Worm (Caenorhabditis elegans) whole organism, young adult: Measurements from ENCODE around the gene gstk-1.
A peak's percentile ranks its signal among the peaks of the same experiment; 100 is the strongest.

ENCODE experiments used
- B0261.1 ChIP-seq: sonication (generic microtip); optimal IDR thresholded peaks from 2 replicates; lab custom pipeline; 2016; ENCODE audit warnings: mild to moderate bottlenecking, missing genetic modification characterization, moderate library complexity, missing compliant biosample characterization
- C06A6.2 ChIP-seq: fragments of 200-800 bp; sonication (Bioruptor generic); conservative IDR thresholded peaks from 2 replicates; pipeline ENCODE4 v1.3.6; 2022; ENCODE audit warnings: missing genetic modification characterization, missing compliant biosample characterization
- F22D6.2 ChIP-seq: sonication (generic microtip); optimal IDR thresholded peaks from 2 replicates; lab custom pipeline; 2016; ENCODE audit warnings: mild to moderate bottlenecking, missing genetic modification characterization, missing compliant biosample characterization
- F57A8.1 ChIP-seq: fragments of 200-800 bp; sonication (Bioruptor generic); optimal IDR thresholded peaks from 2 replicates; lab custom pipeline; 2018; ENCODE audit warnings: mild to moderate bottlenecking, missing genetic modification characterization, moderate library complexity, missing compliant biosample characterization
- F57C9.4 ChIP-seq: sonication (generic microtip); optimal IDR thresholded peaks from 2 replicates; lab custom pipeline; 2017; ENCODE audit warnings: mild to moderate bottlenecking, missing genetic modification characterization, missing compliant biosample characterization
- K11D2.4 ChIP-seq: fragments of 200-800 bp; sonication (Bioruptor generic); IDR thresholded peaks from 2 replicates; pipeline ENCODE4 v1.3.6; 2022; ENCODE audit warnings: missing genetic modification reagents, missing genetic modification characterization, missing compliant biosample characterization
- T26A5.8 ChIP-seq: sonication (generic microtip); optimal IDR thresholded peaks from 2 replicates; lab custom pipeline; 2016; ENCODE audit warnings: missing genetic modification characterization, missing compliant biosample characterization
- Y79H2A.3 ChIP-seq: fragments of 200-800 bp; sonication (Bioruptor generic); conservative IDR thresholded peaks from 2 replicates; pipeline ENCODE4 v1.3.6; 2022; ENCODE audit warnings: missing genetic modification reagents, missing genetic modification characterization, missing compliant biosample characterization
- Y95B8A.8 ChIP-seq: fragments of 200-800 bp; sonication (Bioruptor generic); IDR thresholded peaks from 2 replicates; pipeline ENCODE4 v1.3.6; 2022; ENCODE audit warnings: missing genetic modification reagents, missing genetic modification characterization, missing compliant biosample characterization
- aptf-2 ChIP-seq: fragments of 200-800 bp; sonication (Bioruptor generic); conservative IDR thresholded peaks from 2 replicates; pipeline ENCODE4 v1.3.6; 2022; ENCODE audit warnings: missing genetic modification reagents, missing genetic modification characterization, missing compliant biosample characterization
- attf-3 ChIP-seq: fragments of 200-800 bp; sonication (Bioruptor generic); conservative IDR thresholded peaks from 2 replicates; pipeline ENCODE4 v1.3.6; 2022; ENCODE audit warnings: missing genetic modification reagents, missing genetic modification characterization, missing compliant biosample characterization
- attf-5 ChIP-seq: fragments of 200-800 bp; sonication (Bioruptor generic); optimal IDR thresholded peaks from 2 replicates; lab custom pipeline; 2018; ENCODE audit warnings: mild to moderate bottlenecking, missing genetic modification characterization, missing compliant biosample characterization
- bed-2 ChIP-seq: fragments of 200-800 bp; sonication (Bioruptor generic); IDR thresholded peaks from 2 replicates; pipeline ENCODE4 v1.3.6; 2022; ENCODE audit warnings: missing genetic modification reagents, missing genetic modification characterization, missing compliant biosample characterization
- cebp-1 ChIP-seq, 2 experiments: fragments of 200-800 bp in 1 of 2; sonication (Bioruptor generic) in 1 of 2; sonication (generic microtip) in 1 of 2; IDR thresholded peaks in 1 of 2; optimal IDR thresholded peaks in 1 of 2; 2 replicates each; pipeline versions ENCODE4 v1.3.6 to Lab custom; 2017 to 2022; ENCODE audit warnings: missing compliant biosample characterization in 2 of 2, missing genetic modification characterization in 2 of 2, mild to moderate bottlenecking in 1 of 2, missing genetic modification reagents in 1 of 2, moderate library complexity in 1 of 2
- cebp-2 ChIP-seq: fragments of 200-800 bp; sonication (Bioruptor generic); IDR thresholded peaks from 2 replicates; pipeline ENCODE4 v1.3.6; 2022; ENCODE audit warnings: missing genetic modification characterization, missing compliant biosample characterization
- ceh-27 ChIP-seq: fragments of 200-800 bp; sonication (Bioruptor generic); optimal IDR thresholded peaks from 2 replicates; lab custom pipeline; 2018; ENCODE audit warnings: mild to moderate bottlenecking, missing genetic modification characterization, moderate library complexity, missing compliant biosample characterization
- ceh-91 ChIP-seq: fragments of 200-800 bp; sonication (Bioruptor generic); IDR thresholded peaks from 2 replicates; pipeline ENCODE4 v1.3.6; 2022; ENCODE audit warnings: missing genetic modification reagents, missing genetic modification characterization, missing compliant biosample characterization
- die-1 ChIP-seq: sonication (generic microtip); optimal IDR thresholded peaks from 2 replicates; lab custom pipeline; 2016; ENCODE audit warnings: missing genotype, mild to moderate bottlenecking, missing genetic modification characterization, missing compliant biosample characterization
- dox-1 ChIP-seq: fragments of 200-800 bp; sonication (Bioruptor generic); IDR thresholded peaks from 2 replicates; pipeline ENCODE4 v1.3.6; 2022; ENCODE audit warnings: missing genetic modification reagents, missing genetic modification characterization, missing compliant biosample characterization
- egl-44 ChIP-seq: fragments of 200-800 bp; sonication (Bioruptor generic); IDR thresholded peaks from 2 replicates; pipeline ENCODE4 v1.3.6; 2022; ENCODE audit warnings: missing genetic modification reagents, missing genetic modification characterization, missing compliant biosample characterization
- ets-4 ChIP-seq: fragments of 200-800 bp; sonication (Bioruptor generic); optimal IDR thresholded peaks from 2 replicates; lab custom pipeline; 2018; ENCODE audit warnings: mild to moderate bottlenecking, missing genetic modification characterization, missing compliant biosample characterization
- hlh-26 ChIP-seq: fragments of 200-800 bp; sonication (Bioruptor generic); conservative IDR thresholded peaks from 2 replicates; pipeline ENCODE4 v1.3.6; 2022; ENCODE audit warnings: missing genetic modification reagents, missing genetic modification characterization, missing compliant biosample characterization
- lin-35 ChIP-seq, 3 experiments: fragments of 150-350 bp in 2 of 3; sonication (generic microtip) in 1 of 3; optimal IDR thresholded peaks; 2 replicates each; lab custom pipeline; 2014 to 2018; ENCODE audit warnings: missing biosample characterization in 3 of 3, missing genetic modification characterization in 3 of 3, missing genetic modification reagents in 3 of 3
- lin-40 ChIP-seq: sonication (generic microtip); optimal IDR thresholded peaks from 2 replicates; lab custom pipeline; 2016; ENCODE audit warnings: missing genetic modification characterization, mild to moderate bottlenecking, missing compliant biosample characterization, missing genotype, missing genetic modification reagents
- lin-54 ChIP-seq: fragments of 200-800 bp; sonication (Bioruptor generic); optimal IDR thresholded peaks from 2 replicates; lab custom pipeline; 2018; ENCODE audit warnings: mild to moderate bottlenecking, missing genetic modification characterization, missing compliant biosample characterization
- madf-10 ChIP-seq: sonication (generic microtip); optimal IDR thresholded peaks from 2 replicates; lab custom pipeline; 2016; ENCODE audit warnings: mild to moderate bottlenecking, missing genetic modification characterization, missing compliant biosample characterization
- mes-4 ChIP-seq: sonication (generic microtip); optimal IDR thresholded peaks from 2 replicates; lab custom pipeline; 2016; ENCODE audit warnings: missing genotype, missing genetic modification characterization, missing compliant biosample characterization
- nfya-1 ChIP-seq: sonication (generic microtip); optimal IDR thresholded peaks from 2 replicates; lab custom pipeline; 2017; ENCODE audit warnings: antibody characterized with exemption, missing compliant biosample characterization, missing genetic modification characterization, borderline replicate concordance; ENCODE audit not compliant: insufficient read depth
- nfyb-1 ChIP-seq: fragments of 200-800 bp; sonication (Bioruptor generic); IDR thresholded peaks from 2 replicates; pipeline ENCODE4 v1.3.6; 2022; ENCODE audit warnings: missing genetic modification reagents, missing genetic modification characterization, missing compliant biosample characterization
- nhr-80 ChIP-seq: sonication (generic microtip); optimal IDR thresholded peaks from 2 replicates; lab custom pipeline; 2016; ENCODE audit warnings: missing genetic modification characterization, missing compliant biosample characterization
- snpc-1.1 ChIP-seq: sonication (generic microtip); optimal IDR thresholded peaks from 2 replicates; lab custom pipeline; 2017; ENCODE audit warnings: missing genetic modification characterization, mild to moderate bottlenecking, missing compliant biosample characterization, antibody characterized with exemption, moderate library complexity, missing genotype, missing genetic modification reagents; ENCODE audit not compliant: insufficient read depth
- snpc-4 ChIP-seq, 5 experiments: fragments of 150-350 bp in 1 of 5; sonication (generic microtip) in 4 of 5; optimal IDR thresholded peaks; 2 replicates each; lab custom pipeline; 2014 to 2018; ENCODE audit warnings: missing genetic modification characterization in 5 of 5, missing biosample characterization in 3 of 5, antibody characterized with exemption in 2 of 5, mild to moderate bottlenecking in 2 of 5, missing compliant biosample characterization in 2 of 5, missing genotype in 2 of 5, moderate library complexity in 2 of 5, missing genetic modification reagents in 1 of 5
- tbp1 ChIP-seq: fragments of 200-800 bp; sonication (Bioruptor generic); optimal IDR thresholded peaks from 2 replicates; lab custom pipeline; 2018; ENCODE audit warnings: mild to moderate bottlenecking, missing genetic modification characterization, missing compliant biosample characterization
- tbx-9 ChIP-seq: sonication (generic microtip); optimal IDR thresholded peaks from 2 replicates; lab custom pipeline; 2016; ENCODE audit warnings: borderline replicate concordance, missing genetic modification characterization, inconsistent platforms, missing compliant biosample characterization
- unc-62 ChIP-seq: fragments of 150-350 bp; optimal IDR thresholded peaks from 2 replicates; lab custom pipeline; 2014; ENCODE audit warnings: missing biosample characterization, missing genetic modification reagents, missing genetic modification characterization
- xnd-1 ChIP-seq: sonication (generic microtip); optimal IDR thresholded peaks from 2 replicates; lab custom pipeline; 2016; ENCODE audit warnings: missing genotype, missing genetic modification reagents, missing genetic modification characterization, missing compliant biosample characterization
- zfh-2 ChIP-seq: fragments of 200-800 bp; sonication (Bioruptor generic); conservative IDR thresholded peaks from 2 replicates; pipeline ENCODE4 v1.3.6; 2022; ENCODE audit warnings: missing genetic modification reagents, missing genetic modification characterization, missing compliant biosample characterization
- ztf-25 ChIP-seq: fragments of 200-800 bp; sonication (Bioruptor generic); IDR thresholded peaks from 2 replicates; pipeline ENCODE4 v1.3.6; 2022; ENCODE audit warnings: missing genetic modification reagents, missing genetic modification characterization, missing compliant biosample characterization
- ztf-26 ChIP-seq: sonication (generic microtip); optimal IDR thresholded peaks from 2 replicates; lab custom pipeline; 2017; ENCODE audit warnings: missing genetic modification characterization, missing compliant biosample characterization
- ztf-3 ChIP-seq: fragments of 200-800 bp; sonication (Bioruptor generic); optimal IDR thresholded peaks from 2 replicates; lab custom pipeline; 2018; ENCODE audit warnings: mild to moderate bottlenecking, missing genetic modification characterization, missing compliant biosample characterization
- ztf-6 ChIP-seq: fragments of 200-800 bp; sonication (Bioruptor generic); IDR thresholded peaks from 2 replicates; pipeline ENCODE4 v1.3.6; 2022; ENCODE audit warnings: missing genetic modification reagents, missing genetic modification characterization, missing compliant biosample characterization

gstk-1 gene

DNA sequence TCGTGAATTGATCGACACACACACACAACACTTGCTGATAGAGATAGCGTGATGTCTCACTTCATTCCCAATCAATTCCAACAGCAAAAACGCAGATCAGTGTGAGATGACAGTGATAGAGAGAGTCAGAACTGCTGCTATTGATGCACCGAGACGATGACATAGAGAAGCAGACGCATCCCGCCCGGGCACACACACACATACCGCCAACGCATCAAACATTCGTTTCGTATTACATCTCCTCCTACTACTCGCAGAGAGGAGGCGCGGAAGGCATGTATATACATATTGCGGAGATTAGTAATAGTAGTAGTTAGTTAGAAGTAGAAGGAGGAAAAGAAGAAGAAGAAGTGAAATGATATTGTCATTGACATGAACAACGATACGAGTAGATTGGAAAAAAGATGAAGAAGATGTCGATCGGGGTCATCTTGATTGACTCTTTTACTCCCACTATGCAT lies 37.1 kb upstream of the gstk-1 start (continued):
- TF ChIP-seq ets-4 (GFP tag; lab: Kevin White, UChicago) (peak; percentile 94), mes-4 (tag; lab: Kevin White, UChicago) (no peak), bed-2 (GFP tag; lab: Robert Waterston, UW) (no peak), dox-1 (peak; percentile 49; the same call in 1 of the 2 replicates), tbp1 (GFP tag; lab: Kevin White, UChicago) (no peak), lin-35 (GFP tag; optimal IDR thresholded peaks at IDR 0.05; lab: Kevin White, UChicago) (no peak), K11D2.4 (GFP tag; lab: Robert Waterston, UW) (peak; percentile 19; the same call in 1 of the 2 replicates), ceh-91 (no peak), ztf-26 (tag; lab: Kevin White, UChicago) (peak; percentile 27), B0261.1 (tag; lab: Kevin White, UChicago) (no peak), ceh-27 (GFP tag; lab: Kevin White, UChicago) (no peak), snpc-1.1 (tag; lab: Kevin White, UChicago) (no peak), cebp-2 (GFP tag; lab: Robert Waterston, UW) (no peak), nhr-80 (tag; lab: Kevin White, UChicago) (peak; percentile 92), madf-10 (tag; lab: Kevin White, UChicago) (peak; percentile 15), ztf-25 (no peak), aptf-2 (GFP tag; lab: Robert Waterston, UW) (no peak), attf-5 (GFP tag; lab: Kevin White, UChicago) (peak; percentile 50), hlh-26 (no peak), T26A5.8 (tag; lab: Kevin White, UChicago) (no peak), ztf-3 (GFP tag; lab: Kevin White, UChicago) (no peak), unc-62 (GFP tag; lab: Kevin White, UChicago) (no peak), C06A6.2 (GFP tag; lab: Robert Waterston, UW) (0 out of 2 replicates have a peak, but pooled peaks have one; percentile 11), lin-54 (GFP tag; lab: Kevin White, UChicago) (peak; percentile 25), ztf-6 (GFP tag; lab: Robert Waterston, UW) (no peak), cebp-1 (GFP tag; IDR thresholded peaks at IDR 0.05; lab: Robert Waterston, UW) (no peak), cebp-1 (tag; optimal IDR thresholded peaks at IDR 0.05; lab: Kevin White, UChicago) (peak; percentile 44), nfyb-1 (GFP tag; lab: Robert Waterston, UW) (no peak), lin-40 (tag; lab: Kevin White, UChicago) (no peak), snpc-4 (GFP tag; optimal IDR thresholded peaks at IDR 0.05; lab: Kevin White, UChicago) (no peak), snpc-4 (tag; optimal IDR thresholded peaks at IDR 0.05; lab: Kevin White, UChicago) (peak in 3 of 4 experiments; percentile 3 to 32 (median 6)), Y95B8A.8 (GFP tag; lab: Robert Waterston, UW) (no peak), F57C9.4 (tag; lab: Kevin White, UChicago) (peak; percentile 43), attf-3 (GFP tag; lab: Robert Waterston, UW) (no peak), Y79H2A.3 (no peak), F22D6.2 (peak; percentile 5), xnd-1 (tag; lab: Kevin White, UChicago) (no peak), die-1 (tag; lab: Kevin White, UChicago) (peak; percentile 20), nfya-1 (no peak), egl-44 (GFP tag; lab: Robert Waterston, UW) (peak; percentile 56; the same call in 1 of the 2 replicates), tbx-9 (tag; lab: Kevin White, UChicago) (no peak), zfh-2 (GFP tag; lab: Robert Waterston, UW) (0 out of 2 replicates have a peak, but pooled peaks have one; percentile 25), F57A8.1 (GFP tag; lab: Kevin White, UChicago) (no peak)
